Worm (Caenorhabditis elegans) whole organism, young adult: ENCODE data around the gene col-172.

Experiments
- B0035.1 ChIP-seq: sonication (generic microtip); optimal IDR thresholded peaks from 2 replicates; lab custom pipeline; 2016; ENCODE audit warnings: missing genetic modification characterization, mild to moderate bottlenecking, missing compliant biosample characterization, missing genotype, missing genetic modification reagents
- F39B2.1 ChIP-seq: fragments of 200-800 bp; sonication (Bioruptor generic); IDR thresholded peaks from 2 replicates; pipeline ENCODE4 v1.3.6; 2022; ENCODE audit warnings: missing genetic modification reagents, missing genetic modification characterization, missing compliant biosample characterization
- F57C9.4 ChIP-seq: sonication (generic microtip); optimal IDR thresholded peaks from 2 replicates; lab custom pipeline; 2017; ENCODE audit warnings: mild to moderate bottlenecking, missing genetic modification characterization, missing compliant biosample characterization
- K11D2.4 ChIP-seq: fragments of 200-800 bp; sonication (Bioruptor generic); IDR thresholded peaks from 2 replicates; pipeline ENCODE4 v1.3.6; 2022; ENCODE audit warnings: missing genetic modification reagents, missing genetic modification characterization, missing compliant biosample characterization
- Y53F4B.3 ChIP-seq: fragments of 200-800 bp; sonication (Bioruptor generic); IDR thresholded peaks from 2 replicates; pipeline ENCODE4 v1.3.6; 2022; ENCODE audit warnings: missing genetic modification reagents, missing genetic modification characterization, missing compliant biosample characterization
- atf-7 ChIP-seq: sonication (generic microtip); optimal IDR thresholded peaks from 2 replicates; lab custom pipeline; 2017; ENCODE audit warnings: mild to moderate bottlenecking, missing genetic modification characterization, missing compliant biosample characterization
- athp-1 ChIP-seq: sonication (generic microtip); optimal IDR thresholded peaks from 2 replicates; lab custom pipeline; 2017; ENCODE audit warnings: mild to moderate bottlenecking, missing genetic modification characterization, missing compliant biosample characterization
- attf-5 ChIP-seq: fragments of 200-800 bp; sonication (Bioruptor generic); optimal IDR thresholded peaks from 2 replicates; lab custom pipeline; 2018; ENCODE audit warnings: mild to moderate bottlenecking, missing genetic modification characterization, missing compliant biosample characterization
- bed-1 ChIP-seq: fragments of 200-800 bp; sonication (Bioruptor generic); IDR thresholded peaks from 2 replicates; pipeline ENCODE4 v1.3.6; 2022; ENCODE audit warnings: missing genetic modification reagents, missing genetic modification characterization, missing compliant biosample characterization
- ccch-3 ChIP-seq: fragments of 200-800 bp; sonication (Bioruptor generic); optimal IDR thresholded peaks from 2 replicates; lab custom pipeline; 2018; ENCODE audit warnings: mild to moderate bottlenecking, missing genetic modification characterization, missing compliant biosample characterization
- cebp-1 ChIP-seq, 2 experiments: fragments of 200-800 bp in 1 of 2; sonication (Bioruptor generic) in 1 of 2; sonication (generic microtip) in 1 of 2; IDR thresholded peaks in 1 of 2; optimal IDR thresholded peaks in 1 of 2; 2 replicates each; pipeline versions ENCODE4 v1.3.6 to Lab custom; 2017 to 2022; ENCODE audit warnings: missing compliant biosample characterization in 2 of 2, missing genetic modification characterization in 2 of 2, mild to moderate bottlenecking in 1 of 2, missing genetic modification reagents in 1 of 2, moderate library complexity in 1 of 2
- cebp-2 ChIP-seq: fragments of 200-800 bp; sonication (Bioruptor generic); IDR thresholded peaks from 2 replicates; pipeline ENCODE4 v1.3.6; 2022; ENCODE audit warnings: missing genetic modification characterization, missing compliant biosample characterization
- ceh-27 ChIP-seq: fragments of 200-800 bp; sonication (Bioruptor generic); optimal IDR thresholded peaks from 2 replicates; lab custom pipeline; 2018; ENCODE audit warnings: mild to moderate bottlenecking, missing genetic modification characterization, moderate library complexity, missing compliant biosample characterization
- dpl-1 ChIP-seq: fragments of 150-350 bp; optimal IDR thresholded peaks from 2 replicates; lab custom pipeline; 2014; ENCODE audit warnings: missing biosample characterization, missing genetic modification reagents, missing genetic modification characterization
- ekl-4 ChIP-seq: fragments of 200-800 bp; sonication (Bioruptor generic); IDR thresholded peaks from 2 replicates; pipeline ENCODE4 v1.3.6; 2022; ENCODE audit warnings: missing genetic modification reagents, missing genetic modification characterization, missing compliant biosample characterization
- him-1 ChIP-seq: sonication (generic microtip); optimal IDR thresholded peaks from 2 replicates; lab custom pipeline; 2016; ENCODE audit warnings: missing genotype, missing genetic modification reagents, missing genetic modification characterization, missing compliant biosample characterization
- hmg-1.2 ChIP-seq: fragments of 200-800 bp; sonication (Bioruptor generic); IDR thresholded peaks from 2 replicates; pipeline ENCODE4 v1.3.6; 2022; ENCODE audit warnings: missing genetic modification reagents, missing genetic modification characterization, missing compliant biosample characterization
- hmg-20 ChIP-seq: fragments of 200-800 bp; sonication (Bioruptor generic); IDR thresholded peaks from 2 replicates; pipeline ENCODE4 v1.3.6; 2022; ENCODE audit warnings: missing genetic modification reagents, missing genetic modification characterization, missing compliant biosample characterization
- lir-1 ChIP-seq: fragments of 200-800 bp; sonication (Bioruptor generic); conservative IDR thresholded peaks from 2 replicates; pipeline ENCODE4 v1.3.6; 2022; ENCODE audit warnings: missing genetic modification reagents, missing genetic modification characterization, missing compliant biosample characterization
- lsl-1 ChIP-seq: fragments of 200-800 bp; sonication (Bioruptor generic); optimal IDR thresholded peaks from 2 replicates; lab custom pipeline; 2018; ENCODE audit warnings: mild to moderate bottlenecking, missing genetic modification characterization, moderate library complexity, missing compliant biosample characterization
- lsy-27 ChIP-seq: sonication (generic microtip); optimal IDR thresholded peaks from 2 replicates; lab custom pipeline; 2017; ENCODE audit warnings: missing genetic modification characterization, mild to moderate bottlenecking, missing compliant biosample characterization, antibody characterized with exemption, missing genotype, borderline replicate concordance; ENCODE audit not compliant: insufficient read depth
- nfya-1 ChIP-seq: sonication (generic microtip); optimal IDR thresholded peaks from 2 replicates; lab custom pipeline; 2017; ENCODE audit warnings: antibody characterized with exemption, missing compliant biosample characterization, missing genetic modification characterization, borderline replicate concordance; ENCODE audit not compliant: insufficient read depth
- nfyb-1 ChIP-seq: fragments of 200-800 bp; sonication (Bioruptor generic); IDR thresholded peaks from 2 replicates; pipeline ENCODE4 v1.3.6; 2022; ENCODE audit warnings: missing genetic modification reagents, missing genetic modification characterization, missing compliant biosample characterization
- nhr-120 ChIP-seq: fragments of 200-800 bp; sonication (Bioruptor generic); IDR thresholded peaks from 2 replicates; pipeline ENCODE4 v1.3.6; 2022; ENCODE audit warnings: missing genetic modification characterization, missing compliant biosample characterization
- nhr-27 ChIP-seq: fragments of 200-800 bp; sonication (Bioruptor generic); optimal IDR thresholded peaks from 2 replicates; lab custom pipeline; 2018; ENCODE audit warnings: mild to moderate bottlenecking, missing genetic modification characterization, moderate library complexity, missing compliant biosample characterization
- nhr-80 ChIP-seq: sonication (generic microtip); optimal IDR thresholded peaks from 2 replicates; lab custom pipeline; 2016; ENCODE audit warnings: missing genetic modification characterization, missing compliant biosample characterization
- pbrm-1 ChIP-seq: fragments of 200-800 bp; sonication (Bioruptor generic); IDR thresholded peaks from 2 replicates; pipeline ENCODE4 v1.3.6; 2022; ENCODE audit warnings: missing genetic modification reagents, missing genetic modification characterization, missing compliant biosample characterization
- snpc-1.1 ChIP-seq: sonication (generic microtip); optimal IDR thresholded peaks from 2 replicates; lab custom pipeline; 2017; ENCODE audit warnings: missing genetic modification characterization, mild to moderate bottlenecking, missing compliant biosample characterization, antibody characterized with exemption, moderate library complexity, missing genotype, missing genetic modification reagents; ENCODE audit not compliant: insufficient read depth
- snpc-3.4 ChIP-seq: sonication (generic microtip); optimal IDR thresholded peaks from 2 replicates; lab custom pipeline; 2017; ENCODE audit warnings: missing genetic modification characterization, mild to moderate bottlenecking, missing compliant biosample characterization, antibody characterized with exemption, moderate library complexity, missing genotype, missing genetic modification reagents
- somi-1 ChIP-seq: fragments of 200-800 bp; sonication (Bioruptor generic); optimal IDR thresholded peaks from 2 replicates; lab custom pipeline; 2018; ENCODE audit warnings: mild to moderate bottlenecking, missing genetic modification characterization, missing compliant biosample characterization
- tbp1 ChIP-seq: fragments of 200-800 bp; sonication (Bioruptor generic); optimal IDR thresholded peaks from 2 replicates; lab custom pipeline; 2018; ENCODE audit warnings: mild to moderate bottlenecking, missing genetic modification characterization, missing compliant biosample characterization
- tbx-9 ChIP-seq: sonication (generic microtip); optimal IDR thresholded peaks from 2 replicates; lab custom pipeline; 2016; ENCODE audit warnings: borderline replicate concordance, missing genetic modification characterization, inconsistent platforms, missing compliant biosample characterization
- tlf-1 ChIP-seq: fragments of 200-800 bp; sonication (Bioruptor generic); optimal IDR thresholded peaks from 2 replicates; lab custom pipeline; 2018; ENCODE audit warnings: mild to moderate bottlenecking, missing genetic modification characterization, missing compliant biosample characterization
- unc-130 ChIP-seq: sonication (generic microtip); optimal IDR thresholded peaks from 2 replicates; lab custom pipeline; 2016; ENCODE audit warnings: missing genetic modification reagents, missing genetic modification characterization, missing compliant biosample characterization
- xnd-1 ChIP-seq: sonication (generic microtip); optimal IDR thresholded peaks from 2 replicates; lab custom pipeline; 2016; ENCODE audit warnings: missing genotype, missing genetic modification reagents, missing genetic modification characterization, missing compliant biosample characterization
- ztf-3 ChIP-seq: fragments of 200-800 bp; sonication (Bioruptor generic); optimal IDR thresholded peaks from 2 replicates; lab custom pipeline; 2018; ENCODE audit warnings: mild to moderate bottlenecking, missing genetic modification characterization, missing compliant biosample characterization

The col-172 gene

ce11 chrX:6635173-6635572, 37.4 kb upstream of the col-172 start, which contains the start of gene aexr-1:
Gene aexr-1, minus strand, starts transcription at chrX:6635273.
- no peak for TF ChIP-seq tbp1 (GFP tag; lab: Kevin White, UChicago)
- 0 out of 2 replicates have a peak, but pooled peaks have one; percentile 33 for TF ChIP-seq bed-1

ce11 chrX:6637933-6638332, 34.7 kb upstream of the col-172 start:
- peak; percentile 72; the same call in 1 of the 2 replicates for TF ChIP-seq nhr-120 (GFP tag; lab: Robert Waterston, UW)
- no peak for TF ChIP-seq hmg-1.2 (GFP tag; lab: Robert Waterston, UW)
- no peak for TF ChIP-seq snpc-1.1
- TF ChIP-seq lir-1 (GFP tag; lab: Robert Waterston, UW), result no peak

DNA sequence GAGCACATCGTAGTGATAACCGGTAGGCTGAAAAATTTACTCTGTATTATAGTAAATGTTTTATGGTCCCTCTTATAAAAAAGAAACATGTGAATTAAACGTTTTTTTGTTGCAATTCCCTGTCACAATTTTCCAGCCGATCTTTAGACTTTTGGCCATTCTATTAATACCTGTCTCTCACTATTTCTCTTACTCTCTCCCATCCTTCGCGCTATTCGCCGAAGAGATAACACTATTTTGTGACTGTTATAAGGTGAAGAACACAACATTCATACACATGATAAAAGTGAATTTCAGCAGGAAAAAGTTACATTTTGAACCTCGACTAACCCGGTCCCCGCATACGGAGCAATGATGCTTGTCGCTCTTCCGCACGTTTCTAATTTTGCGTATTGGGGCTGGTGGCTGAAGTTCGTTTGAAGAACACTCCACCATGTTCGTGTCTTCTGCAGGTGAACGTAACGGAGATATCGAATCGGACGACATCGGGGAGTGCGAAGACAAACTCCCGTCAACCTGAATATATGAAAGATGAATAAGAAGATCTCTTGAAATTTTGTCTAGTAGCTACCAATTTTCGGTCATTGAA, 33.5 kb upstream of the col-172 start:
- TF ChIP-seq nhr-120 (GFP tag; lab: Robert Waterston, UW) (0 out of 2 replicates have a peak, but pooled peaks have one; percentile 70), nhr-80 (tag; lab: Kevin White, UChicago) (peak; percentile 81), nfyb-1 (GFP tag; lab: Robert Waterston, UW) (no peak)

ce11 chrX:6640570-6641199, 31.9 kb upstream of the col-172 start, which contains the start of gene nhr-120:
Gene nhr-120, minus strand, starts transcription at chrX:6640620.
- TF ChIP-seq tlf-1 (no peak), Y53F4B.3 (no peak), F57C9.4 (tag; lab: Kevin White, UChicago) (no peak), B0035.1 (no peak)
- TF ChIP-seq, all 124 proteins: peak for 0

DNA sequence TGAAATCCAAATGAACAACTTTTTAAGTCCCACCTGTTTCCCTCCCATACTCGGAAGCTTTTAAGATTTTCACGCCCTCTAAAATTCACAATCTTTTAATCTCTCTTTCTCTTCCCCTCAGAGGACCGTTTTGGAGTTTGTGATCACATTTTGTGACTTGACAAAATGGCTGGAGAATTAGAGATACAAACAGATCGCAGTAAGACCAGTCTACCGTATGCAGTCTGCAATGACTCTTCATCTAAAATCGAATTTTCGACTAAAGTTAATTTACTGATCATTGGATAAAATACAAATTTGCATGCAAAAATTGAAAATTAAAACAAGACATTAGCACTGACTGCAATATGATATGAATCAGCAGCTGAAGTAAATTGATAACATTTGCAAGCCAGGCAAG, 31.1 kb upstream of the col-172 start:
- TF ChIP-seq ceh-27 (GFP tag; lab: Kevin White, UChicago), result no peak
- peak; percentile 33 for TF ChIP-seq nhr-80 (tag; lab: Kevin White, UChicago)
- TF ChIP-seq, all 124 proteins: peak for 1

DNA sequence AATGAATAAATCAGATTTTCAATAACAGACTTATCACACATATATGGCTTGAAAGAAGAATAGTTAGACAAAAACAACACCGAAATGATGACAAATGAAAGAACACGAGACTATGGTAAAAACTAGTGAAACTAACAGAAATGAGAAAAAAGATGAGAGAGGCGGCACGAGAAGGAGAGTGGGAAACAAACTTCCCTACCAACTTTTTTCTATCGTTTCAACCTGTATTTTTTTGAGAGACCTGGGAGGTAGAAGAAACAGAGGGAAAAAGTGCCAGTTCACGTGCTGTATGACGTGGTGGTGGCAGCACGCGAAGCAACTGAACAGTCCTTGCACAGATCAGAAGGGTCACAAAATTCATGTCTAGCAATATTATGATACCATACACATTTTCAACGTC, 29.8 kb upstream of the col-172 start:
- TF ChIP-seq tbx-9 (tag; lab: Kevin White, UChicago), result no peak
- TF ChIP-seq ztf-3, result no peak
- peak; percentile 28 for TF ChIP-seq atf-7 (tag; lab: Kevin White, UChicago)
- TF ChIP-seq somi-1 (GFP tag; lab: Kevin White, UChicago), result peak; percentile 58
- TF ChIP-seq lir-1 (GFP tag; lab: Robert Waterston, UW), result no peak
- TF ChIP-seq nhr-80 (tag; lab: Kevin White, UChicago), result peak; percentile 52
- 0 out of 2 replicates have a peak, but pooled peaks have one; percentile 41 for TF ChIP-seq cebp-1 (GFP tag; IDR thresholded peaks at IDR 0.05; lab: Robert Waterston, UW)
- TF ChIP-seq cebp-1 (tag; optimal IDR thresholded peaks at IDR 0.05; lab: Kevin White, UChicago), result peak; percentile 67
- no peak for TF ChIP-seq Y53F4B.3
- TF ChIP-seq tlf-1, result no peak
- TF ChIP-seq nfya-1 (tag; lab: Kevin White, UChicago), result no peak
- no peak for TF ChIP-seq unc-130 (GFP tag; lab: Kevin White, UChicago)
- no peak for TF ChIP-seq ekl-4
- no peak for TF ChIP-seq pbrm-1 (GFP tag; lab: Robert Waterston, UW)
- no peak for TF ChIP-seq lsy-27 (tag; lab: Kevin White, UChicago)
- TF ChIP-seq attf-5 (GFP tag; lab: Kevin White, UChicago), result peak; percentile 37
- TF ChIP-seq athp-1, result no peak
- TF ChIP-seq nhr-27 (tag; lab: Kevin White, UChicago), result no peak
- TF ChIP-seq K11D2.4 (GFP tag; lab: Robert Waterston, UW), result 0 out of 2 replicates have a peak, but pooled peaks have one; percentile 34
- TF ChIP-seq lsl-1 (GFP tag; lab: Kevin White, UChicago), result no peak
- no peak for TF ChIP-seq ccch-3 (GFP tag; lab: Kevin White, UChicago)
- TF ChIP-seq him-1 (tag; lab: Kevin White, UChicago), result no peak
- TF ChIP-seq cebp-2, result no peak
- no peak for TF ChIP-seq xnd-1
- no peak for TF ChIP-seq hmg-20 (GFP tag; lab: Robert Waterston, UW)
- TF ChIP-seq dpl-1 (GFP tag; lab: Kevin White, UChicago), result no peak
- TF ChIP-seq F39B2.1 (GFP tag; lab: Robert Waterston, UW), result no peak
- TF ChIP-seq snpc-3.4 (tag; lab: Kevin White, UChicago), result no peak
